Worm (Caenorhabditis elegans) whole organism, young adult: ENCODE measurements around the gene cnc-4.

Experiments used
- F52B5.7 ChIP-seq: sonication (generic microtip); optimal IDR thresholded peaks from 2 replicates; lab custom pipeline; 2016; ENCODE audit warnings: mild to moderate bottlenecking, missing genetic modification characterization, missing compliant biosample characterization
- K12H6.12 ChIP-seq: fragments of 200-800 bp; sonication (Bioruptor generic); optimal IDR thresholded peaks from 2 replicates; lab custom pipeline; 2018; ENCODE audit warnings: mild to moderate bottlenecking, missing genetic modification characterization, missing compliant biosample characterization
- Y79H2A.3 ChIP-seq: fragments of 200-800 bp; sonication (Bioruptor generic); conservative IDR thresholded peaks from 2 replicates; pipeline ENCODE4 v1.3.6; 2022; ENCODE audit warnings: missing genetic modification reagents, missing genetic modification characterization, missing compliant biosample characterization
- fkh-3 ChIP-seq: sonication (generic microtip); optimal IDR thresholded peaks from 2 replicates; lab custom pipeline; 2016; ENCODE audit warnings: mild to moderate bottlenecking, missing genetic modification characterization, missing compliant biosample characterization
- gei-17 ChIP-seq: fragments of 200-800 bp; sonication (Bioruptor generic); optimal IDR thresholded peaks from 2 replicates; lab custom pipeline; 2018; ENCODE audit warnings: mild to moderate bottlenecking, missing genetic modification characterization, missing compliant biosample characterization
- let-526 ChIP-seq: fragments of 200-800 bp; sonication (Bioruptor generic); IDR thresholded peaks from 2 replicates; pipeline ENCODE4 v1.3.6; 2022; ENCODE audit warnings: missing genetic modification reagents, missing genetic modification characterization, missing compliant biosample characterization
- madf-8 ChIP-seq: fragments of 200-800 bp; sonication (Bioruptor generic); conservative IDR thresholded peaks from 2 replicates; pipeline ENCODE4 v1.3.6; 2022; ENCODE audit warnings: missing genetic modification reagents, missing genetic modification characterization, missing compliant biosample characterization
- nhr-90 ChIP-seq: sonication (generic microtip); optimal IDR thresholded peaks from 2 replicates; lab custom pipeline; 2016; ENCODE audit warnings: missing genotype, mild to moderate bottlenecking, missing genetic modification characterization, missing compliant biosample characterization
- pha-4 ChIP-seq: fragments of 150-350 bp; sonication (generic microtip); optimal IDR thresholded peaks from 2 replicates; lab custom pipeline; 2014; ENCODE audit warnings: missing biosample characterization, missing genetic modification reagents, missing genetic modification characterization
- rpc-1 ChIP-seq, 2 experiments: fragments of 150-350 bp in 1 of 2; sonication (generic microtip) in 1 of 2; optimal IDR thresholded peaks; 2 replicates each; lab custom pipeline; 2014 to 2018; ENCODE audit warnings: missing biosample characterization in 1 of 2, missing genetic modification characterization in 1 of 2, missing genetic modification reagents in 1 of 2, missing genotype in 1 of 2
- snpc-4 ChIP-seq, 5 experiments: fragments of 150-350 bp in 1 of 5; sonication (generic microtip) in 4 of 5; optimal IDR thresholded peaks; 2 replicates each; lab custom pipeline; 2014 to 2018; ENCODE audit warnings: missing genetic modification characterization in 5 of 5, missing biosample characterization in 3 of 5, antibody characterized with exemption in 2 of 5, mild to moderate bottlenecking in 2 of 5, missing compliant biosample characterization in 2 of 5, missing genotype in 2 of 5, moderate library complexity in 2 of 5, missing genetic modification reagents in 1 of 5
- unc-130 ChIP-seq: sonication (generic microtip); optimal IDR thresholded peaks from 2 replicates; lab custom pipeline; 2016; ENCODE audit warnings: missing genetic modification reagents, missing genetic modification characterization, missing compliant biosample characterization
- ztf-28 ChIP-seq: fragments of 200-800 bp; sonication (Bioruptor generic); IDR thresholded peaks from 2 replicates; pipeline ENCODE4 v1.3.6; 2022; ENCODE audit warnings: missing genetic modification reagents, missing genetic modification characterization, missing compliant biosample characterization

ce11 chrV:1454762-1455161, 7.8 kb downstream of the cnc-4 start, which contains the start of gene chil-14:
- TF ChIP-seq fkh-3 (no peak), snpc-4 (GFP tag; optimal IDR thresholded peaks at IDR 0.05; lab: Kevin White, UChicago) (no peak), snpc-4 (tag; optimal IDR thresholded peaks at IDR 0.05; lab: Kevin White, UChicago) (no peak), pha-4 (tag; lab: Kevin White, UChicago) (no peak), unc-130 (GFP tag; lab: Kevin White, UChicago) (no peak), nhr-90 (no peak), ztf-28 (GFP tag; lab: Robert Waterston, UW) (no peak), let-526 (GFP tag; lab: Robert Waterston, UW) (no peak), madf-8 (GFP tag; lab: Robert Waterston, UW) (no peak), rpc-1 (optimal IDR thresholded peaks at IDR 0.05; lab: Kevin White, UChicago) (no peak), rpc-1 (tag; optimal IDR thresholded peaks at IDR 0.05; lab: Kevin White, UChicago) (no peak), gei-17 (no peak), K12H6.12 (tag; lab: Kevin White, UChicago) (no peak), Y79H2A.3 (GFP tag; lab: Robert Waterston, UW) (no peak), F52B5.7 (tag; lab: Kevin White, UChicago) (no peak)
